Fruit fly (Drosophila melanogaster) whole organism, wandering third instar larva: ENCODE results near the gene Ran.
A peak's percentile ranks its signal among the peaks of the same experiment; 100 is the strongest.
"Not testable (repeated sequence)": the region's sequence is repeated elsewhere in the genome, so short reads cannot be mapped to it uniquely, and the experiment has no call there.

Experiments used
- CG32264 ChIP-seq: fragments of 200-800 bp; sonication (Bioruptor generic); optimal IDR thresholded peaks from 2 replicates; lab custom pipeline; 2016; ENCODE audit warnings: missing biosample characterization, missing genetic modification characterization
- CG9705 ChIP-seq: fragments of 200-800 bp; sonication (Bioruptor generic); optimal IDR thresholded peaks from 2 replicates; lab custom pipeline; 2018; ENCODE audit warnings: missing biosample characterization, mild to moderate bottlenecking, missing genetic modification characterization
- Dfd ChIP-seq: fragments of >200 bp; optimal IDR thresholded peaks from 2 replicates; lab custom pipeline; 2017; ENCODE audit warnings: missing biosample characterization, missing genetic modification characterization
- GATAd ChIP-seq: sonication (Bioruptor generic); optimal IDR thresholded peaks from 2 replicates; lab custom pipeline; 2016; ENCODE audit warnings: missing biosample characterization, missing genetic modification characterization
- HLH106 ChIP-seq: fragments of 200-800 bp; optimal IDR thresholded peaks from 3 replicates; lab custom pipeline; 2019; ENCODE audit warnings: missing biosample characterization, mild to moderate bottlenecking, missing genetic modification characterization, moderate library complexity
- Hnf4 ChIP-seq: fragments of 200-800 bp; sonication (Bioruptor generic); optimal IDR thresholded peaks from 2 replicates; lab custom pipeline; 2016; ENCODE audit warnings: missing biosample characterization, mild to moderate bottlenecking, missing genetic modification characterization
- Hr83 ChIP-seq: fragments of 200-300 bp; sonication (Bioruptor generic); optimal IDR thresholded peaks from 2 replicates; lab custom pipeline; 2016; ENCODE audit warnings: missing biosample characterization, mild to moderate bottlenecking, missing genetic modification characterization, moderate library complexity; ENCODE audit not compliant: poor library complexity, severe bottlenecking
- Jra ChIP-seq: sonication (Bioruptor generic); optimal IDR thresholded peaks from 2 replicates; lab custom pipeline; 2016; ENCODE audit warnings: missing biosample characterization, missing genetic modification characterization
- Myc ChIP-seq: fragments of >200 bp; optimal IDR thresholded peaks from 2 replicates; lab custom pipeline; 2017
- N ChIP-seq: fragments of >200 bp; optimal IDR thresholded peaks from 2 replicates; lab custom pipeline; 2018; ENCODE audit warnings: missing biosample characterization, missing external identifiers, missing genetic modification characterization
- OdsH ChIP-seq: fragments of 200-800 bp; sonication (Bioruptor generic); optimal IDR thresholded peaks from 2 replicates; lab custom pipeline; 2016; ENCODE audit warnings: missing biosample characterization, mild to moderate bottlenecking, missing genetic modification characterization
- Rel ChIP-seq, 2 experiments: fragments of 200-800 bp; sonication (Bioruptor generic) in 1 of 2; optimal IDR thresholded peaks; 2 replicates in 1 of 2; 3 replicates in 1 of 2; lab custom pipeline; 2016 to 2019; ENCODE audit warnings: mild to moderate bottlenecking in 2 of 2, missing biosample characterization in 2 of 2, missing genetic modification characterization in 2 of 2, moderate library complexity in 1 of 2
- Sp1 ChIP-seq: fragments of 200-800 bp; sonication (Bioruptor generic); optimal IDR thresholded peaks from 3 replicates; lab custom pipeline; 2019; ENCODE audit warnings: missing biosample characterization, mild to moderate bottlenecking, missing genetic modification characterization, moderate library complexity
- Vsx2 ChIP-seq: fragments of 200-300, 225-300 bp; sonication (Bioruptor generic); optimal IDR thresholded peaks from 2 replicates; lab custom pipeline; 2018; ENCODE audit warnings: missing biosample characterization, missing genetic modification characterization; ENCODE audit not compliant: partially characterized antibody
- br ChIP-seq: fragments of 200-800 bp; sonication (Bioruptor generic); optimal IDR thresholded peaks from 2 replicates; lab custom pipeline; 2016; ENCODE audit warnings: missing biosample characterization, missing genetic modification characterization
- brk ChIP-seq: fragments of 200-800 bp; sonication (Bioruptor generic); optimal IDR thresholded peaks from 2 replicates; lab custom pipeline; 2016; ENCODE audit warnings: missing biosample characterization, mild to moderate bottlenecking, missing genetic modification characterization
- dl ChIP-seq, 2 experiments: fragments of 175-275, 200-275 bp in 1 of 2; fragments of 200-275 bp in 1 of 2; sonication (Bioruptor generic); optimal IDR thresholded peaks; lab custom pipeline; 2018; ENCODE audit warnings: mild to moderate bottlenecking in 2 of 2, missing biosample characterization in 2 of 2, missing genetic modification characterization in 2 of 2, moderate library complexity in 2 of 2; ENCODE audit not compliant: partially characterized antibody in 2 of 2, insufficient read depth in 1 of 2
- dmrt93B ChIP-seq: fragments of 200-800 bp; sonication (Bioruptor generic); optimal IDR thresholded peaks from 2 replicates; lab custom pipeline; 2018; ENCODE audit warnings: missing biosample characterization, mild to moderate bottlenecking, missing genetic modification characterization
- dsf ChIP-seq: sonication (Bioruptor generic); optimal IDR thresholded peaks from 2 replicates; lab custom pipeline; 2016; ENCODE audit warnings: missing biosample characterization, missing genetic modification characterization, borderline replicate concordance
- ey ChIP-seq: fragments of 200-800 bp; sonication (Bioruptor generic); optimal IDR thresholded peaks from 2 replicates; lab custom pipeline; 2016; ENCODE audit warnings: missing biosample characterization, missing genetic modification characterization
- foxo ChIP-seq, 2 experiments: fragments of 200-800 bp; sonication (Bioruptor generic); optimal IDR thresholded peaks; 2 replicates in 1 of 2; 3 replicates in 1 of 2; lab custom pipeline; 2016 to 2017; ENCODE audit warnings: missing biosample characterization in 2 of 2, missing genetic modification characterization in 2 of 2
- fru ChIP-seq: fragments of 200-800 bp; sonication (Bioruptor generic); optimal IDR thresholded peaks from 3 replicates; lab custom pipeline; 2016; ENCODE audit warnings: missing biosample characterization, mild to moderate bottlenecking, missing genetic modification characterization
- h ChIP-seq: fragments of 200-800 bp; sonication (Bioruptor generic); optimal IDR thresholded peaks from 3 replicates; lab custom pipeline; 2016; ENCODE audit warnings: missing biosample characterization, mild to moderate bottlenecking, missing genetic modification characterization
- jim ChIP-seq: fragments of 175-275, 200-325 bp; sonication (Bioruptor generic); optimal IDR thresholded peaks from 2 replicates; lab custom pipeline; 2016; ENCODE audit warnings: missing biosample characterization, mild to moderate bottlenecking, missing genetic modification characterization
- pan ChIP-seq: fragments of >200 bp; optimal IDR thresholded peaks from 2 replicates; lab custom pipeline; 2017
- psq ChIP-seq: fragments of 200-800 bp; sonication (Bioruptor generic); optimal IDR thresholded peaks from 3 replicates; lab custom pipeline; 2017; ENCODE audit warnings: missing biosample characterization, mild to moderate bottlenecking, missing genetic modification characterization, moderate library complexity
- rgr ChIP-seq: fragments of 200-800 bp; sonication (Bioruptor generic); optimal IDR thresholded peaks from 3 replicates; lab custom pipeline; 2016; ENCODE audit warnings: missing biosample characterization, mild to moderate bottlenecking, missing genetic modification characterization
- sage ChIP-seq: fragments of 200-800 bp; sonication (Bioruptor generic); optimal IDR thresholded peaks from 2 replicates; lab custom pipeline; 2016; ENCODE audit warnings: missing biosample characterization, mild to moderate bottlenecking, missing genetic modification characterization
- sv ChIP-seq: fragments of 200-800 bp; sonication (Bioruptor generic); optimal IDR thresholded peaks from 3 replicates; lab custom pipeline; 2016; ENCODE audit warnings: missing biosample characterization, missing genetic modification characterization
- usp ChIP-seq: fragments of >200 bp; optimal IDR thresholded peaks from 2 replicates; lab custom pipeline; 2017; ENCODE audit warnings: missing biosample characterization, missing genetic modification characterization
- woc ChIP-seq: sonication (Bioruptor generic); optimal IDR thresholded peaks from 2 replicates; lab custom pipeline; 2016; ENCODE audit warnings: missing biosample characterization, mild to moderate bottlenecking, missing genetic modification characterization

Gene Ran

dm6 chrX:11108845-11109450, 39.6 kb downstream of the Ran start:
- TF ChIP-seq pan (lab: Kevin White, UChicago) (no peak), N (peak; percentile 35), Rel (GFP tag; optimal IDR thresholded peaks at IDR 0.05; lab: Kevin White, UChicago) (no peak), Rel (tag; optimal IDR thresholded peaks at IDR 0.05; lab: Kevin White, UChicago) (no peak), HLH106 (tag; lab: Kevin White, UChicago) (peak; percentile 24)

- TF ChIP-seq Jra (GFP tag; lab: Kevin White, UChicago): no peak
- TF ChIP-seq Hr83: peak; percentile 8
- peak; percentile 41 for TF ChIP-seq ey (GFP tag; lab: Kevin White, UChicago)
- peak; percentile 48 for TF ChIP-seq Sp1 (GFP tag; lab: Kevin White, UChicago)
- peak; percentile 54 for TF ChIP-seq sage
- peak in 1 of 2 experiments; percentile 58 for TF ChIP-seq foxo (GFP tag; optimal IDR thresholded peaks at IDR 0.05; lab: Kevin White, UChicago)
- peak; percentile 43 for TF ChIP-seq sv (GFP tag; lab: Kevin White, UChicago)
- TF ChIP-seq HLH106 (tag; lab: Kevin White, UChicago): peak; percentile 64
- TF ChIP-seq pan (lab: Kevin White, UChicago): no peak
- TF ChIP-seq psq: peak; percentile 31
- TF ChIP-seq OdsH: peak; percentile 48
- TF ChIP-seq woc: peak; percentile 39
- peak; percentile 41 for TF ChIP-seq br (GFP tag; lab: Kevin White, UChicago)
- TF ChIP-seq rgr: peak; percentile 34
- no peak for TF ChIP-seq CG9705 (GFP tag; lab: Kevin White, UChicago)
- TF ChIP-seq Vsx2 (GFP tag; lab: Kevin White, UChicago): no peak
- TF ChIP-seq fru: peak; percentile 38
- peak; percentile 62 for TF ChIP-seq h (GFP tag; lab: Kevin White, UChicago)
These were observed 40.2 kb downstream of the Ran start, which contains the start of gene Hsp60A for dm6 chrX:11108148-11108844. Hsp60A (plus strand) TSS chrX:11108482.

dm6 chrX:11095973-11096372, 52.5 kb downstream of the Ran start, which contains the start of gene CG42249:
CG42249 (plus strand) TSS chrX:11096273.
- not testable (repeated sequence) for TF ChIP-seq brk; GATAd (GFP tag; lab: Kevin White, UChicago); rgr

DNA sequence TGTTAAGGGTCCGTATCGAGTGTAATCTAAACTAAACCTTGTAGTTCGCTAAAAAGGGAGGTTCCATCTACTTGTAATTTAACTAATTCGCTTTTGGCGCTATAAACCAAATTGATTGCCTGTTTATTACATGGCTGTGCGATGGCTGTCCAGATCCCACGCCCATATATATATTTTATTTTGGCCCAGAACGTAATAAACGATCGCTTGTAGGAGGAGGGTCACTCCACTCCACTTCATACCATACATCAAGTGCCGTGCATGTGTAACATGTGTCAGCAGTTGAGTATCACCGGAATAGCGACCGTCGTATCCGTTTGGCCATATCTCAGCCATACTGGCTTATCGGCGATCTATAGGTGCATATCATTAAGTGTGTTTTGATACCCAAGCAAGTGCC, 53.2 kb downstream of the Ran start:
- no peak for TF ChIP-seq OdsH
- no peak for TF ChIP-seq woc
- TF ChIP-seq rgr: no peak
- no peak for TF ChIP-seq GATAd (GFP tag; lab: Kevin White, UChicago)
- TF ChIP-seq Hnf4 (GFP tag; lab: Kevin White, UChicago): no peak
- TF ChIP-seq Dfd: no peak
- TF ChIP-seq CG9705 (GFP tag; lab: Kevin White, UChicago): no peak
- TF ChIP-seq Hr83: no peak
- no peak for TF ChIP-seq sv (GFP tag; lab: Kevin White, UChicago)
- TF ChIP-seq Myc (lab: Kevin White, UChicago): no peak
- TF ChIP-seq jim (GFP tag; lab: Kevin White, UChicago): no peak
- TF ChIP-seq dl (GFP tag; optimal IDR thresholded peaks at IDR 0.05; lab: Kevin White, UChicago; ENCODE audit: insufficient read depth in 1 of 2, partially characterized antibody in 2 of 2): no peak
- TF ChIP-seq dmrt93B (GFP tag; lab: Kevin White, UChicago): no peak
- no peak for TF ChIP-seq usp
- no peak for TF ChIP-seq dsf (GFP tag; lab: Kevin White, UChicago)
- no peak for TF ChIP-seq h (GFP tag; lab: Kevin White, UChicago)
- TF ChIP-seq HLH106 (tag; lab: Kevin White, UChicago): no peak
- no peak for TF ChIP-seq N
- TF ChIP-seq Rel (GFP tag; optimal IDR thresholded peaks at IDR 0.05; lab: Kevin White, UChicago): no peak
- no peak for TF ChIP-seq Rel (tag; optimal IDR thresholded peaks at IDR 0.05; lab: Kevin White, UChicago)
- TF ChIP-seq CG32264 (GFP tag; lab: Kevin White, UChicago): no peak
- TF ChIP-seq, all 38 proteins: peak for 0
